Worm (Caenorhabditis elegans): Measurements from ENCODE around the gene str-60.

- TF ChIP-seq dao-5 (tag; optimal IDR thresholded peaks at IDR 0.05), result no peak
- no peak for TF ChIP-seq him-1 (tag; optimal IDR thresholded peaks at IDR 0.05)
- no peak for TF ChIP-seq W03F9.2 (tag; optimal IDR thresholded peaks at IDR 0.05)
These were observed 14.1 kb downstream of the str-60 start, which contains the start of gene F35E8.6 for ce11 chrV:15911848-15912247.
